Worm (Caenorhabditis elegans) whole organism, L4/young adult: ENCODE data around the gene aptf-3.

Experiments
- W03F9.2 ChIP-seq: fragments of 150-350 bp; optimal IDR thresholded peaks from 2 replicates; lab custom pipeline; 2014; ENCODE audit warnings: missing biosample characterization, missing genetic modification characterization
- dao-5 ChIP-seq: sonication (generic microtip); optimal IDR thresholded peaks from 2 replicates; lab custom pipeline; 2016; ENCODE audit warnings: missing genotype, missing genetic modification characterization, moderate library complexity, missing compliant biosample characterization
- him-1 ChIP-seq: sonication (generic microtip); optimal IDR thresholded peaks from 2 replicates; lab custom pipeline; 2016; ENCODE audit warnings: missing genotype, missing genetic modification reagents, missing genetic modification characterization, missing compliant biosample characterization

The aptf-3 gene

ce11 chrII:8600165-8600564, 6.2 kb downstream of the aptf-3 start, which contains the start of gene pigg-1:
pigg-1 (minus strand) TSS chrII:8600265.
- TF ChIP-seq dao-5 (tag; lab: Kevin White, UChicago) = no peak
- TF ChIP-seq him-1 = no peak
- TF ChIP-seq W03F9.2 (tag; lab: Kevin White, UChicago) = no peak

- TF ChIP-seq him-1 = no peak
- TF ChIP-seq dao-5 (tag; lab: Kevin White, UChicago) = no peak
- no peak for TF ChIP-seq W03F9.2 (tag; lab: Kevin White, UChicago)
These were observed 8.5 kb downstream of the aptf-3 start, which contains the start of the genes cpf-1 and rpl-26 for ce11 chrII:8602337-8602944. cpf-1 (minus strand) TSS chrII:8602440. rpl-26 (plus strand) TSS chrII:8602785.

- TF ChIP-seq dao-5 (tag; lab: Kevin White, UChicago) = peak; percentile 53
- TF ChIP-seq W03F9.2 (tag; lab: Kevin White, UChicago) = peak; percentile 37
- no peak for TF ChIP-seq him-1
These were observed 9.8 kb downstream of the aptf-3 start, which contains the start of gene suf-1 for ce11 chrII:8603567-8604359. suf-1 (plus strand) TSS chrII:8603846.

ce11 chrII:8606549-8606948, 12.6 kb downstream of the aptf-3 start, which contains the start of gene F28C6.8:
F28C6.8 (plus strand) TSS chrII:8606849.
- TF ChIP-seq dao-5 (tag; lab: Kevin White, UChicago) (no peak), him-1 (no peak), W03F9.2 (tag; lab: Kevin White, UChicago) (no peak)

ce11 chrII:8607662-8608061, 13.7 kb downstream of the aptf-3 start, which contains the start of gene F28C6.10:
F28C6.10 (plus strand) TSS chrII:8607962.
- TF ChIP-seq him-1 (no peak), dao-5 (tag; lab: Kevin White, UChicago) (no peak), W03F9.2 (tag; lab: Kevin White, UChicago) (no peak)

- no peak for TF ChIP-seq dao-5 (tag; lab: Kevin White, UChicago)
- TF ChIP-seq him-1 = no peak
- TF ChIP-seq W03F9.2 (tag; lab: Kevin White, UChicago) = no peak
These were observed 16.1 kb downstream of the aptf-3 start, which contains the start of gene F28C6.9 for ce11 chrII:8610085-8610484. F28C6.9 (minus strand) TSS chrII:8610185.

ce11 chrII:8610585-8610984, 16.6 kb downstream of the aptf-3 start:
- TF ChIP-seq W03F9.2 (tag; lab: Kevin White, UChicago) = no peak
- no peak for TF ChIP-seq dao-5 (tag; lab: Kevin White, UChicago)
- TF ChIP-seq him-1 = no peak

- TF ChIP-seq W03F9.2 (tag; lab: Kevin White, UChicago) = no peak
- no peak for TF ChIP-seq him-1
- TF ChIP-seq dao-5 (tag; lab: Kevin White, UChicago) = no peak
These were observed 17.3 kb downstream of the aptf-3 start for ce11 chrII:8611330-8611729.

- TF ChIP-seq dao-5 (tag; lab: Kevin White, UChicago) = no peak
- TF ChIP-seq W03F9.2 (tag; lab: Kevin White, UChicago) = no peak
- no peak for TF ChIP-seq him-1
These were observed 18.5 kb downstream of the aptf-3 start, which contains the start of gene T22C8.1 for ce11 chrII:8612470-8612869. T22C8.1 (plus strand) TSS chrII:8612770.

- TF ChIP-seq W03F9.2 (tag; lab: Kevin White, UChicago) (no peak), him-1 (no peak), dao-5 (tag; lab: Kevin White, UChicago) (no peak)
These were observed 22.2 kb downstream of the aptf-3 start for ce11 chrII:8616155-8616554.

- TF ChIP-seq dao-5 (tag; lab: Kevin White, UChicago) (no peak), him-1 (no peak), W03F9.2 (tag; lab: Kevin White, UChicago) (no peak)
These were observed 23.5 kb downstream of the aptf-3 start, which contains the start of gene chhy-1 for ce11 chrII:8617516-8617915. chhy-1 (minus strand) TSS chrII:8617616.

ce11 chrII:8621883-8622282, 27.9 kb downstream of the aptf-3 start, which contains the start of gene T22C8.3:
T22C8.3 (minus strand) TSS chrII:8621983.
- TF ChIP-seq W03F9.2 (tag; lab: Kevin White, UChicago) = no peak
- TF ChIP-seq him-1 = no peak
- TF ChIP-seq dao-5 (tag; lab: Kevin White, UChicago) = no peak

ce11 chrII:8623396-8623795, 29.4 kb downstream of the aptf-3 start, which contains the start of gene T22C8.4:
T22C8.4 (minus strand) TSS chrII:8623496.
- no peak for TF ChIP-seq him-1
- TF ChIP-seq W03F9.2 (tag; lab: Kevin White, UChicago) = no peak
- no peak for TF ChIP-seq dao-5 (tag; lab: Kevin White, UChicago)

- TF ChIP-seq W03F9.2 (tag; lab: Kevin White, UChicago) (no peak), him-1 (no peak), dao-5 (tag; lab: Kevin White, UChicago) (no peak)
These were observed 31.2 kb downstream of the aptf-3 start, which contains the start of gene sptf-2 for ce11 chrII:8625163-8625562. sptf-2 (plus strand) TSS chrII:8625459.
